Worm (Caenorhabditis elegans) whole organism, early embryonic: Measurements from ENCODE around the gene M05D6.5.

ENCODE experiments used
- B0310.2 ChIP-seq: sonication (generic microtip); optimal IDR thresholded peaks from 2 replicates; lab custom pipeline; 2016; ENCODE audit warnings: mild to moderate bottlenecking, missing genetic modification characterization, missing compliant biosample characterization
- ama-1 ChIP-seq: fragments of 150-350 bp; optimal IDR thresholded peaks from 2 replicates; lab custom pipeline; 2014
- flt-1 ChIP-seq: fragments of 200-800 bp; sonication (Bioruptor generic); IDR thresholded peaks from 2 replicates; pipeline ENCODE4 v1.3.6; 2022; ENCODE audit warnings: missing genetic modification characterization, missing compliant biosample characterization
- hmg-4 ChIP-seq: fragments of 200-800 bp; sonication (Bioruptor generic); optimal IDR thresholded peaks from 2 replicates; lab custom pipeline; 2018; ENCODE audit warnings: mild to moderate bottlenecking, missing genetic modification characterization, missing compliant biosample characterization
- hnd-1 ChIP-seq: sonication (generic microtip); optimal IDR thresholded peaks from 2 replicates; lab custom pipeline; 2016; ENCODE audit warnings: missing genetic modification characterization, missing compliant biosample characterization
- sea-1 ChIP-seq: fragments of 200-800 bp; sonication (Bioruptor generic); conservative IDR thresholded peaks from 2 replicates; pipeline ENCODE4 v1.3.6; 2022; ENCODE audit warnings: missing genetic modification characterization, missing compliant biosample characterization

DNA sequence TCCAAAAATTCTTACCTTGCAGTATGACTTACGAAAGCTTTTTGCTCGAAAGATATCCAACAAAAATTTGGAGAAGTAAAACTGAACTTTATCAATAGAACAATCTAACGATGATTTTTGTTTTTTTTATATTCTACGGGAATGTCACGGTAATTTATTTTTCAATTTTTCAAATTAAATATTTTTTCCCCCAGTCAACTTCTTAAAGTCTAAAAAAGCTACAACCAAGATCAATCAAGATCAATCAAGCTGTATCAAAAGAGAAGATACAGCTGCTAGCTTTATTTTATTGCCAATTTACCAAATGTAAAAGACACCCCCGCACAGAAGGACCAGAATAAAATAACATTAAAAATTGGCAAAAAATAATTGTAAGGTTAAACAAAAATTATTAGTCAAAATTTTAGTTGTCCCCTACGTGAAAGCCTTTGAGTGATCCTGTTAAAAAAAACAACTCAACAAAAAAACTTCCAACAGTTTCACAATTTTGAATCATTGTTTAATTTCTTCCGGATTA, 6.6 kb downstream of the M05D6.5 start, which contains the start of the genes M05D6.1 and M05D6.3:
- TF ChIP-seq B0310.2 (tag; lab: Kevin White, UChicago), result no peak
- no peak for TF ChIP-seq hnd-1
- TF ChIP-seq ama-1 (lab: Kevin White, UChicago), result no peak
- TF ChIP-seq sea-1 (GFP tag; lab: Robert Waterston, UW), result no peak
- TF ChIP-seq flt-1 (GFP tag; lab: Robert Waterston, UW), result no peak
- TF ChIP-seq hmg-4 (GFP tag; lab: Kevin White, UChicago), result no peak
